Worm (Caenorhabditis elegans): Measurements from ENCODE around the gene T28B11.1.

DNA sequence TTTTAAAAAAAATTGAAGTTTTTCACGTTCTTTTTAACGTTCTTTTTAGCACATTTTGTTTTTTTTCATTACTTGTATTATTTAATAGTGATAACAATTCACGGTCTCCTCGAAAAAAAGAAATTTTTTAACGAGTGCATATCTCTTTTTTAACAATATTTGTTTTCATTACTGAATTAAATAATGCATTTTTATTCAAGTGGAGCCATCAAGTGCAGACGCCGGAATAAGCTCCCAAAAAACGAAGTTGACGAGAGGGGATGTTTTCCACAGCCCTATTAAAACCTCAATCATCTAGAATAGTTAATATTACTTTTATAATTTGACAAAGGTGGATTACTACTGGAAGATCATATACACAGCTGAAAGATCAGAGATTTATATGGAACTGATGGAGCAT lies 24.5 kb upstream of the T28B11.1 start, which contains the start of gene irld-6:
- TF ChIP-seq ama-1 (optimal IDR thresholded peaks at IDR 0.05): no peak
- TF ChIP-seq ets-7 (tag; optimal IDR thresholded peaks at IDR 0.05): no peak
- no peak for TF ChIP-seq B0310.2 (tag; optimal IDR thresholded peaks at IDR 0.05)
- TF ChIP-seq aly-1 (tag; optimal IDR thresholded peaks at IDR 0.05): no peak
- TF ChIP-seq scrt-1 (GFP tag; IDR thresholded peaks at IDR 0.05): no peak
- no peak for TF ChIP-seq tra-4 (tag; optimal IDR thresholded peaks at IDR 0.05)
- no peak for TF ChIP-seq tbx-11 (GFP tag; IDR thresholded peaks at IDR 0.05)
- no peak for TF ChIP-seq flt-1 (GFP tag; IDR thresholded peaks at IDR 0.05)
- no peak for TF ChIP-seq tbx-37 (GFP tag; conservative IDR thresholded peaks at IDR 0.05)
